Fruit fly (Drosophila melanogaster) whole organism, embryonic: ENCODE measurements around the gene Rpn11.

Experiments
- ATbp ChIP-seq: fragments of 200-800 bp; sonication (Bioruptor generic); optimal IDR thresholded peaks from 2 replicates; lab custom pipeline; 2017; ENCODE audit warnings: missing biosample characterization, mild to moderate bottlenecking, missing genetic modification characterization, missing genetic modification reagents
- Asciz ChIP-seq: fragments of 200-800 bp; sonication (Bioruptor generic); optimal IDR thresholded peaks from 2 replicates; lab custom pipeline; 2017; ENCODE audit warnings: missing biosample characterization, mild to moderate bottlenecking, missing genetic modification characterization, missing genetic modification reagents
- CG10147 ChIP-seq: fragments of 200-800 bp; sonication (Bioruptor generic); optimal IDR thresholded peaks from 2 replicates; lab custom pipeline; 2019; ENCODE audit warnings: missing biosample characterization, mild to moderate bottlenecking, missing genetic modification characterization, moderate library complexity
- CG10366 ChIP-seq: fragments of 200-800 bp; sonication (Bioruptor generic); IDR thresholded peaks from 2 replicates; pipeline ENCODE4 v1.3.6; 2022; ENCODE audit warnings: missing biosample characterization, missing genetic modification characterization
- CG11085 ChIP-seq: fragments of 200-800 bp; sonication (Bioruptor generic); IDR thresholded peaks from 2 replicates; pipeline ENCODE4 v1.3.6; 2022; ENCODE audit warnings: missing biosample characterization, missing genetic modification characterization
- CG12071 ChIP-seq: fragments of 200-800 bp; sonication (Bioruptor generic); optimal IDR thresholded peaks from 3 replicates; lab custom pipeline; 2018; ENCODE audit warnings: missing biosample characterization, mild to moderate bottlenecking, missing genetic modification characterization
- CG12659 ChIP-seq: fragments of 200-800 bp; sonication (Bioruptor generic); optimal IDR thresholded peaks from 3 replicates; lab custom pipeline; 2017; ENCODE audit warnings: mild to moderate bottlenecking, missing biosample characterization, missing genetic modification reagents, missing genetic modification characterization
- CG15073 ChIP-seq: fragments of 200-800 bp; sonication (Bioruptor generic); optimal IDR thresholded peaks from 2 replicates; lab custom pipeline; 2016; ENCODE audit warnings: missing biosample characterization, missing genetic modification characterization
- CG15479 ChIP-seq: fragments of 200-800 bp; sonication (Bioruptor generic); optimal IDR thresholded peaks from 3 replicates; lab custom pipeline; 2019; ENCODE audit warnings: missing biosample characterization, mild to moderate bottlenecking, missing genetic modification characterization, moderate library complexity
- CG1832 ChIP-seq: fragments of 200-800 bp; sonication (Bioruptor generic); optimal IDR thresholded peaks from 2 replicates; lab custom pipeline; 2017; ENCODE audit warnings: missing biosample characterization, mild to moderate bottlenecking, missing genetic modification characterization, inconsistent platforms
- CG18764 ChIP-seq: fragments of 200-800 bp; sonication (Bioruptor generic); optimal IDR thresholded peaks from 3 replicates; lab custom pipeline; 2016; ENCODE audit warnings: missing biosample characterization, missing genetic modification characterization
- CG2889 ChIP-seq: fragments of 200-800 bp; sonication (Bioruptor generic); IDR thresholded peaks from 3 replicates; pipeline ENCODE4 v1.3.6; 2022; ENCODE audit warnings: missing biosample characterization, missing genetic modification characterization
- CG32532 ChIP-seq: fragments of 200-800 bp; sonication (Bioruptor generic); IDR thresholded peaks from 2 replicates; pipeline ENCODE4 v1.3.6; 2022; ENCODE audit warnings: missing biosample characterization, missing genetic modification characterization
- CG4854 ChIP-seq: fragments of 200-800 bp; sonication (Bioruptor generic); optimal IDR thresholded peaks from 2 replicates; lab custom pipeline; 2016; ENCODE audit warnings: missing biosample characterization, missing genetic modification characterization, inconsistent platforms
- CG5953 ChIP-seq: fragments of 200-800 bp; sonication (Bioruptor generic); IDR thresholded peaks from 2 replicates; pipeline ENCODE4 v1.3.6; 2022; ENCODE audit warnings: missing biosample characterization, missing genetic modification characterization
- CG7372 ChIP-seq: fragments of 200-800 bp; sonication (Bioruptor generic); IDR thresholded peaks from 2 replicates; pipeline ENCODE4 v1.3.6; 2022; ENCODE audit warnings: missing biosample characterization, missing genetic modification characterization
- CG9932 ChIP-seq: fragments of 200-800 bp; sonication (Bioruptor generic); IDR thresholded peaks from 2 replicates; pipeline ENCODE4 v1.3.6; 2022; ENCODE audit warnings: missing biosample characterization, missing genetic modification characterization
- CoRest ChIP-seq: fragments of 200-800 bp; sonication (Bioruptor generic); optimal IDR thresholded peaks from 3 replicates; lab custom pipeline; 2018; ENCODE audit warnings: missing biosample characterization, mild to moderate bottlenecking, missing genetic modification characterization, moderate library complexity
- Dll ChIP-seq: fragments of 200-800 bp; sonication (Bioruptor generic); IDR thresholded peaks from 4 replicates; pipeline ENCODE4 v1.3.6; 2022; ENCODE audit warnings: missing biosample characterization, missing genetic modification characterization; ENCODE audit not compliant: partially characterized antibody
- Dref ChIP-seq: fragments of 200-800 bp; sonication (Bioruptor generic); IDR thresholded peaks from 2 replicates; pipeline ENCODE4 v1.3.6; 2022; ENCODE audit warnings: missing biosample characterization, missing genetic modification characterization
- Ets97D ChIP-seq: fragments of 200-800 bp; sonication (Bioruptor generic); optimal IDR thresholded peaks from 3 replicates; lab custom pipeline; 2016; ENCODE audit warnings: missing biosample characterization, missing genetic modification characterization
- Fer2 ChIP-seq: fragments of 200-800 bp; sonication (Bioruptor generic); optimal IDR thresholded peaks from 2 replicates; lab custom pipeline; 2018; ENCODE audit warnings: missing biosample characterization, mild to moderate bottlenecking, missing genetic modification characterization, moderate library complexity
- H15 ChIP-seq: fragments of 200-800 bp; sonication (Bioruptor generic); IDR thresholded peaks from 3 replicates; pipeline ENCODE4 v1.3.6; 2022; ENCODE audit warnings: missing biosample characterization, missing genetic modification characterization
- Hand ChIP-seq: fragments of 200-800 bp; sonication (Bioruptor generic); optimal IDR thresholded peaks from 2 replicates; lab custom pipeline; 2017; ENCODE audit warnings: mild to moderate bottlenecking, missing biosample characterization, missing genetic modification reagents, missing genetic modification characterization
- Hey ChIP-seq: fragments of 200-800 bp; sonication (Bioruptor generic); optimal IDR thresholded peaks from 3 replicates; lab custom pipeline; 2018; ENCODE audit warnings: missing biosample characterization, mild to moderate bottlenecking, missing genetic modification characterization
- Jarid2 ChIP-seq: fragments of 200-800 bp; sonication (Bioruptor generic); optimal IDR thresholded peaks from 3 replicates; lab custom pipeline; 2017; ENCODE audit warnings: mild to moderate bottlenecking, missing biosample characterization, missing genetic modification reagents, missing genetic modification characterization
- Myb ChIP-seq: fragments of 200-800 bp; sonication (Bioruptor generic); optimal IDR thresholded peaks from 2 replicates; lab custom pipeline; 2016; ENCODE audit warnings: missing biosample characterization, missing genetic modification characterization
- Nf-YA ChIP-seq: fragments of 200-800 bp; sonication (Bioruptor generic); IDR thresholded peaks from 2 replicates; pipeline ENCODE4 v1.3.6; 2022; ENCODE audit warnings: missing biosample characterization, missing genetic modification characterization
- Nf-YC ChIP-seq: fragments of 200-800 bp; optimal IDR thresholded peaks from 3 replicates; lab custom pipeline; 2019; ENCODE audit warnings: missing biosample characterization, mild to moderate bottlenecking, missing genetic modification characterization, moderate library complexity
- Oaz ChIP-seq: fragments of 200-800 bp; sonication (Bioruptor generic); IDR thresholded peaks from 2 replicates; pipeline ENCODE4 v1.3.6; 2022; ENCODE audit warnings: missing biosample characterization, missing genetic modification characterization
- Rx ChIP-seq: fragments of 200-800 bp; sonication (Bioruptor generic); IDR thresholded peaks from 2 replicates; pipeline ENCODE4 v1.3.6; 2022; ENCODE audit warnings: missing biosample characterization, missing genetic modification characterization
- Six4 ChIP-seq: fragments of 200-800 bp; sonication (Bioruptor generic); optimal IDR thresholded peaks from 2 replicates; lab custom pipeline; 2016; ENCODE audit warnings: missing biosample characterization, missing genetic modification characterization
- Xbp1 ChIP-seq: fragments of 200-800 bp; sonication (Bioruptor generic); optimal IDR thresholded peaks from 3 replicates; lab custom pipeline; 2016; ENCODE audit warnings: missing biosample characterization, mild to moderate bottlenecking, missing genetic modification characterization
- abd-A ChIP-seq: fragments of 200-800 bp; sonication (Bioruptor generic); optimal IDR thresholded peaks from 3 replicates; lab custom pipeline; 2019; ENCODE audit warnings: missing biosample characterization, mild to moderate bottlenecking, missing genetic modification characterization, moderate library complexity
- cato ChIP-seq: fragments of 200-800 bp; sonication (Bioruptor generic); optimal IDR thresholded peaks from 2 replicates; lab custom pipeline; 2016; ENCODE audit warnings: missing biosample characterization, missing genetic modification characterization, borderline replicate concordance
- dmrt11E ChIP-seq: fragments of 200-800 bp; sonication (Bioruptor generic); optimal IDR thresholded peaks from 3 replicates; lab custom pipeline; 2018; ENCODE audit warnings: missing biosample characterization, mild to moderate bottlenecking, missing genetic modification characterization, moderate library complexity
- grau ChIP-seq: fragments of 200-800 bp; optimal IDR thresholded peaks from 3 replicates; lab custom pipeline; 2019; ENCODE audit warnings: missing biosample characterization, mild to moderate bottlenecking, missing genetic modification characterization, moderate library complexity
- her ChIP-seq: fragments of 200-800 bp; sonication (Bioruptor generic); optimal IDR thresholded peaks from 2 replicates; lab custom pipeline; 2016; ENCODE audit warnings: missing biosample characterization, missing genetic modification characterization
- hth ChIP-seq: fragments of >200 bp; optimal IDR thresholded peaks from 2 replicates; lab custom pipeline; 2017; ENCODE audit warnings: inconsistent platforms
- lov ChIP-seq, 2 experiments: fragments of 200-800 bp in 1 of 2; fragments of >200 bp in 1 of 2; sonication (Bioruptor generic) in 1 of 2; IDR thresholded peaks in 1 of 2; optimal IDR thresholded peaks in 1 of 2; 2 replicates in 1 of 2; 3 replicates in 1 of 2; pipeline versions ENCODE4 v1.3.6 to Lab custom; 2017 to 2022; ENCODE audit warnings: missing biosample characterization in 1 of 2, missing genetic modification characterization in 1 of 2
- maf-S ChIP-seq: fragments of 200-800 bp; sonication (Bioruptor generic); optimal IDR thresholded peaks from 2 replicates; lab custom pipeline; 2016; ENCODE audit warnings: missing biosample characterization, missing genetic modification characterization
- odd ChIP-seq: fragments of 200-800 bp; sonication (Bioruptor generic); optimal IDR thresholded peaks from 2 replicates; lab custom pipeline; 2017; ENCODE audit warnings: missing biosample characterization, mild to moderate bottlenecking, missing genetic modification characterization
- ranshi ChIP-seq: fragments of 200-800 bp; sonication (Bioruptor generic); IDR thresholded peaks from 2 replicates; pipeline ENCODE4 v1.3.6; 2022; ENCODE audit warnings: missing biosample characterization, missing genetic modification characterization
- sd ChIP-seq: fragments of 200-800 bp; sonication (Bioruptor generic); optimal IDR thresholded peaks from 3 replicates; lab custom pipeline; 2018; ENCODE audit warnings: missing biosample characterization, mild to moderate bottlenecking, missing genetic modification characterization, moderate library complexity
- stc ChIP-seq: fragments of 200-800 bp; sonication (Bioruptor generic); IDR thresholded peaks from 2 replicates; pipeline ENCODE4 v1.3.6; 2022; ENCODE audit warnings: missing biosample characterization, missing genetic modification characterization
- tll ChIP-seq, 2 experiments: fragments of 200-800 bp in 1 of 2; fragments of >200 bp in 1 of 2; sonication (Bioruptor generic) in 1 of 2; optimal IDR thresholded peaks; 2 replicates each; lab custom pipeline; 2017 to 2019; ENCODE audit warnings: missing biosample characterization in 2 of 2, missing genetic modification characterization in 2 of 2, mild to moderate bottlenecking in 1 of 2, moderate library complexity in 1 of 2
- unc-4 ChIP-seq: fragments of 200-800 bp; sonication (Bioruptor generic); IDR thresholded peaks from 2 replicates; pipeline ENCODE4 v1.3.6; 2022; ENCODE audit warnings: missing biosample characterization, missing genetic modification characterization; ENCODE audit not compliant: partially characterized antibody
- unpg ChIP-seq: fragments of 200-800 bp; sonication (Bioruptor generic); optimal IDR thresholded peaks from 3 replicates; lab custom pipeline; 2018; ENCODE audit warnings: missing biosample characterization, mild to moderate bottlenecking, missing genetic modification characterization, moderate library complexity

Rpn11 gene

dm6 chr2L:5044892-5045619 is 14.5 kb downstream of the Rpn11 start (continued):
- TF ChIP-seq CG9932 (GFP tag; lab: Robert Waterston, UW) = peak; percentile 51
- TF ChIP-seq hth (lab: Kevin White, UChicago) = no peak
- no peak for TF ChIP-seq ranshi (GFP tag; lab: Robert Waterston, UW)
- no peak for TF ChIP-seq CG4854 (GFP tag; lab: Kevin White, UChicago)
- TF ChIP-seq CG7372 (GFP tag; lab: Robert Waterston, UW) = no peak
- peak; percentile 49; the same call in 1 of the 2 replicates for TF ChIP-seq CG5953 (GFP tag; lab: Robert Waterston, UW)
- no peak for TF ChIP-seq CG1832 (GFP tag; lab: Kevin White, UChicago)
- no peak for TF ChIP-seq Dref (GFP tag; lab: Robert Waterston, UW)
- no peak for TF ChIP-seq cato (GFP tag; lab: Kevin White, UChicago)
- no peak for TF ChIP-seq Hand (GFP tag; lab: Kevin White, UChicago)
- TF ChIP-seq abd-A (tag; lab: Kevin White, UChicago) = no peak
- TF ChIP-seq grau (tag; lab: Kevin White, UChicago) = peak; percentile 57
- TF ChIP-seq her (GFP tag; lab: Kevin White, UChicago) = peak; percentile 34
- peak; percentile 24; the same call in 1 of the 2 replicates for TF ChIP-seq Rx
- TF ChIP-seq Ets97D = no peak
- TF ChIP-seq H15 = peak; percentile 43; the same call in 1 of the 3 replicates
- TF ChIP-seq ATbp (GFP tag; lab: Kevin White, UChicago) = peak; percentile 56
- peak; percentile 56 for TF ChIP-seq odd (GFP tag; lab: Kevin White, UChicago)
- peak; percentile 52 for TF ChIP-seq unpg (GFP tag; lab: Kevin White, UChicago)
- TF ChIP-seq lov (optimal IDR thresholded peaks at IDR 0.05; lab: Kevin White, UChicago) = no peak
- TF ChIP-seq lov (GFP tag; IDR thresholded peaks at IDR 0.05; lab: Robert Waterston, UW) = no peak
- peak; percentile 4 for TF ChIP-seq maf-S (GFP tag; lab: Kevin White, UChicago)
- TF ChIP-seq CG18764 = no peak
- TF ChIP-seq Dll (GFP tag; lab: Robert Waterston, UW) = no peak
- peak; percentile 9; the same call in 1 of the 2 replicates for TF ChIP-seq Nf-YA (GFP tag; lab: Robert Waterston, UW)
- no peak for TF ChIP-seq CG15479 (GFP tag; lab: Kevin White, UChicago)
- peak; percentile 72 for TF ChIP-seq CG32532 (GFP tag; lab: Robert Waterston, UW)
- TF ChIP-seq sd = peak; percentile 28
- TF ChIP-seq stc (GFP tag; lab: Robert Waterston, UW) = peak; percentile 41; the same call in 1 of the 2 replicates
- TF ChIP-seq CG10366 (GFP tag; lab: Robert Waterston, UW) = peak; percentile 47
- TF ChIP-seq tll (GFP tag; optimal IDR thresholded peaks at IDR 0.05; lab: Kevin White, UChicago) = no peak
- no peak for TF ChIP-seq Fer2 (tag; lab: Kevin White, UChicago)
- TF ChIP-seq CG11085 = peak; percentile 43; the same call in 1 of the 2 replicates
- TF ChIP-seq Jarid2 (GFP tag; lab: Kevin White, UChicago) = peak; percentile 29
- peak; percentile 49 for TF ChIP-seq CoRest (tag; lab: Kevin White, UChicago)
- TF ChIP-seq Hey (tag; lab: Kevin White, UChicago) = no peak
- no peak for TF ChIP-seq unc-4 (GFP tag; lab: Robert Waterston, UW)
- no peak for TF ChIP-seq CG12071 (GFP tag; lab: Kevin White, UChicago)
- TF ChIP-seq Oaz = no peak
- TF ChIP-seq Asciz (GFP tag; lab: Kevin White, UChicago) = peak; percentile 24
- TF ChIP-seq Xbp1 = peak; percentile 47
- TF ChIP-seq CG12659 (GFP tag; lab: Kevin White, UChicago) = peak; percentile 65
- TF ChIP-seq dmrt11E = peak; percentile 31
- TF ChIP-seq Myb (GFP tag; lab: Kevin White, UChicago) = peak; percentile 18
- peak; percentile 8 for TF ChIP-seq CG10147 (GFP tag; lab: Kevin White, UChicago)
- no peak; the same call in 2 of the 3 replicates for TF ChIP-seq CG2889 (GFP tag; lab: Robert Waterston, UW)
- TF ChIP-seq Six4 (GFP tag; lab: Kevin White, UChicago) = no peak
- peak; percentile 43 for TF ChIP-seq Nf-YC
- peak; percentile 97 for TF ChIP-seq CG15073 (GFP tag; lab: Kevin White, UChicago)
